Fruit fly (Drosophila melanogaster) whole organism, embryonic: Measurements from ENCODE around the gene CG10513.

Experiments used
- B-H1 ChIP-seq: fragments of 200-800 bp; sonication (Bioruptor generic); IDR thresholded peaks from 3 replicates; pipeline ENCODE4 v1.3.6; 2022; ENCODE audit warnings: missing biosample characterization, missing genetic modification characterization
- B-H2 ChIP-seq: fragments of 200-800 bp; sonication (Bioruptor generic); optimal IDR thresholded peaks from 2 replicates; lab custom pipeline; 2018; ENCODE audit warnings: missing biosample characterization, mild to moderate bottlenecking, missing genetic modification characterization
- Blimp-1 ChIP-seq: fragments of 200-800 bp; sonication (Bioruptor generic); optimal IDR thresholded peaks from 3 replicates; lab custom pipeline; 2018; ENCODE audit warnings: missing biosample characterization, missing genetic modification characterization, mild to moderate bottlenecking, moderate library complexity, missing genetic modification reagents
- CG10274 ChIP-seq: fragments of 200-800 bp; sonication (Bioruptor generic); optimal IDR thresholded peaks from 3 replicates; lab custom pipeline; 2017; ENCODE audit warnings: missing biosample characterization, mild to moderate bottlenecking, missing genetic modification characterization
- CG11456 ChIP-seq: fragments of 200-800 bp; sonication (Bioruptor generic); IDR thresholded peaks from 3 replicates; pipeline ENCODE4 v1.3.6; 2022; ENCODE audit warnings: missing biosample characterization, missing genetic modification characterization
- CG12071 ChIP-seq: fragments of 200-800 bp; sonication (Bioruptor generic); optimal IDR thresholded peaks from 3 replicates; lab custom pipeline; 2018; ENCODE audit warnings: missing biosample characterization, mild to moderate bottlenecking, missing genetic modification characterization
- CG1233 ChIP-seq: fragments of 200-800 bp; sonication (Bioruptor generic); optimal IDR thresholded peaks from 4 replicates; lab custom pipeline; 2018; ENCODE audit warnings: missing biosample characterization, mild to moderate bottlenecking, missing genetic modification characterization
- CG14050 ChIP-seq: fragments of 200-800 bp; sonication (Bioruptor generic); IDR thresholded peaks from 3 replicates; pipeline ENCODE4 v1.3.6; 2022; ENCODE audit warnings: missing biosample characterization, missing genetic modification characterization
- CG14710 ChIP-seq: fragments of 200-800 bp; sonication (Bioruptor generic); optimal IDR thresholded peaks from 3 replicates; lab custom pipeline; 2019; ENCODE audit warnings: missing biosample characterization, mild to moderate bottlenecking, missing genetic modification characterization, moderate library complexity
- CG15011 ChIP-seq: fragments of 200-800 bp; sonication (Bioruptor generic); optimal IDR thresholded peaks from 3 replicates; lab custom pipeline; 2018; ENCODE audit warnings: missing biosample characterization, mild to moderate bottlenecking, missing genetic modification characterization
- CG16813 ChIP-seq: fragments of 200-800 bp; sonication (Bioruptor generic); IDR thresholded peaks from 3 replicates; pipeline ENCODE4 v1.3.6; 2022; ENCODE audit warnings: missing biosample characterization, missing genetic modification characterization; ENCODE audit not compliant: partially characterized antibody
- CG17361 ChIP-seq: fragments of 200-800 bp; sonication (Bioruptor generic); IDR thresholded peaks from 3 replicates; pipeline ENCODE4 v1.3.6; 2022; ENCODE audit warnings: missing biosample characterization, missing genetic modification characterization
- CG18476 ChIP-seq: fragments of 200-800 bp; sonication (Bioruptor generic); optimal IDR thresholded peaks from 2 replicates; lab custom pipeline; 2016; ENCODE audit warnings: missing biosample characterization, mild to moderate bottlenecking, missing genetic modification characterization
- CG32772 ChIP-seq: fragments of 200-800 bp; sonication (Bioruptor generic); IDR thresholded peaks from 2 replicates; pipeline ENCODE4 v1.3.6; 2022; ENCODE audit warnings: missing biosample characterization, missing genetic modification characterization
- CG4854 ChIP-seq: fragments of 200-800 bp; sonication (Bioruptor generic); optimal IDR thresholded peaks from 2 replicates; lab custom pipeline; 2016; ENCODE audit warnings: missing biosample characterization, missing genetic modification characterization, inconsistent platforms
- CG6272 ChIP-seq: fragments of 200-800 bp; sonication (Bioruptor generic); IDR thresholded peaks from 2 replicates; pipeline ENCODE4 v1.3.6; 2022; ENCODE audit warnings: missing biosample characterization, missing genetic modification characterization
- CG7928 ChIP-seq: fragments of 200-800 bp; sonication (Bioruptor generic); optimal IDR thresholded peaks from 2 replicates; lab custom pipeline; 2017; ENCODE audit warnings: missing biosample characterization, mild to moderate bottlenecking, missing genetic modification characterization
- Chrac-16 ChIP-seq: fragments of 200-800 bp; sonication (Bioruptor generic); optimal IDR thresholded peaks from 3 replicates; lab custom pipeline; 2016; ENCODE audit warnings: missing biosample characterization, missing genetic modification characterization
- D ChIP-seq, 2 experiments: fragments of 200-800 bp in 1 of 2; fragments of >200 bp in 1 of 2; sonication (Bioruptor generic) in 1 of 2; optimal IDR thresholded peaks; 2 replicates in 1 of 2; 3 replicates in 1 of 2; lab custom pipeline; 2017; ENCODE audit warnings: mild to moderate bottlenecking in 1 of 2, missing biosample characterization in 1 of 2, missing genetic modification characterization in 1 of 2, missing genetic modification reagents in 1 of 2
- Dfd ChIP-seq, 2 experiments: fragments of >200 bp; optimal IDR thresholded peaks; 2 replicates each; lab custom pipeline; 2017; ENCODE audit warnings: missing biosample characterization in 2 of 2, missing genetic modification characterization in 2 of 2
- Dref ChIP-seq: fragments of 200-800 bp; sonication (Bioruptor generic); IDR thresholded peaks from 2 replicates; pipeline ENCODE4 v1.3.6; 2022; ENCODE audit warnings: missing biosample characterization, missing genetic modification characterization
- Gsc ChIP-seq: fragments of 200-800 bp; sonication (Bioruptor generic); IDR thresholded peaks from 2 replicates; pipeline ENCODE4 v1.3.6; 2022; ENCODE audit warnings: missing biosample characterization, missing genetic modification characterization
- HLH54F ChIP-seq: fragments of 200-800 bp; sonication (Bioruptor generic); optimal IDR thresholded peaks from 3 replicates; lab custom pipeline; 2016; ENCODE audit warnings: missing biosample characterization, missing genetic modification characterization
- Hey ChIP-seq: fragments of 200-800 bp; sonication (Bioruptor generic); optimal IDR thresholded peaks from 3 replicates; lab custom pipeline; 2018; ENCODE audit warnings: missing biosample characterization, mild to moderate bottlenecking, missing genetic modification characterization
- HmgD ChIP-seq: fragments of 200-800 bp; sonication (Bioruptor generic); optimal IDR thresholded peaks from 3 replicates; lab custom pipeline; 2016; ENCODE audit warnings: missing biosample characterization, missing genetic modification characterization
- Mad ChIP-seq: fragments of 200-800 bp; sonication (Bioruptor generic); optimal IDR thresholded peaks from 2 replicates; lab custom pipeline; 2016; ENCODE audit warnings: missing biosample characterization, missing genetic modification characterization
- Max ChIP-seq: fragments of 200-800 bp; sonication (Bioruptor generic); optimal IDR thresholded peaks from 2 replicates; lab custom pipeline; 2016; ENCODE audit warnings: missing biosample characterization, mild to moderate bottlenecking, missing genetic modification characterization
- NC2α ChIP-seq: fragments of 200-800 bp; sonication (Bioruptor generic); optimal IDR thresholded peaks from 2 replicates; lab custom pipeline; 2016; ENCODE audit warnings: missing biosample characterization, missing genetic modification characterization
- Stat92E ChIP-seq, 3 experiments: fragments of >200 bp in 2 of 3; fragments of 200-800 bp in 1 of 3; sonication (Bioruptor generic) in 1 of 3; optimal IDR thresholded peaks; 2 replicates each; lab custom pipeline; 2017 to 2019; ENCODE audit warnings: missing biosample characterization in 3 of 3, missing genetic modification characterization in 3 of 3, mild to moderate bottlenecking in 1 of 3, moderate library complexity in 1 of 3
- Trl ChIP-seq, 3 experiments: fragments of >200 bp in 2 of 3; fragments of 200-800 bp in 1 of 3; sonication (Bioruptor generic) in 1 of 3; optimal IDR thresholded peaks; 2 replicates in 1 of 3; 3 replicates in 2 of 3; lab custom pipeline; 2016 to 2017; ENCODE audit warnings: missing biosample characterization in 1 of 3, missing genetic modification characterization in 1 of 3
- ase ChIP-seq: fragments of 200-800 bp; sonication (Bioruptor generic); IDR thresholded peaks from 3 replicates; pipeline ENCODE4 v1.3.6; 2022; ENCODE audit warnings: missing biosample characterization, missing genetic modification characterization
- crp ChIP-seq, 2 experiments: fragments of 200-800 bp; sonication (Bioruptor generic); optimal IDR thresholded peaks; 2 replicates in 1 of 2; 3 replicates in 1 of 2; lab custom pipeline; 2017; ENCODE audit warnings: missing biosample characterization in 2 of 2, missing genetic modification characterization in 2 of 2, mild to moderate bottlenecking in 1 of 2, moderate library complexity in 1 of 2
- dmrt11E ChIP-seq: fragments of 200-800 bp; sonication (Bioruptor generic); optimal IDR thresholded peaks from 3 replicates; lab custom pipeline; 2018; ENCODE audit warnings: missing biosample characterization, mild to moderate bottlenecking, missing genetic modification characterization, moderate library complexity
- eve ChIP-seq, 2 experiments: fragments of >200 bp; optimal IDR thresholded peaks; 2 replicates each; lab custom pipeline; 2017; ENCODE audit warnings: missing biosample characterization in 2 of 2, missing genetic modification characterization in 2 of 2
- fd102C ChIP-seq: fragments of 200-800 bp; sonication (Bioruptor generic); optimal IDR thresholded peaks from 2 replicates; lab custom pipeline; 2018; ENCODE audit warnings: missing biosample characterization, mild to moderate bottlenecking, missing genetic modification characterization, moderate library complexity
- gro ChIP-seq: fragments of 200-800 bp; sonication (Bioruptor generic); optimal IDR thresholded peaks from 2 replicates; lab custom pipeline; 2016; ENCODE audit warnings: missing biosample characterization, missing genetic modification characterization
- ham ChIP-seq: fragments of 200-800 bp; sonication (Bioruptor generic); IDR thresholded peaks from 2 replicates; pipeline ENCODE4 v1.3.6; 2022; ENCODE audit warnings: missing biosample characterization, missing genetic modification characterization
- hbn ChIP-seq: fragments of 200-800 bp; sonication (Bioruptor generic); IDR thresholded peaks from 2 replicates; pipeline ENCODE4 v1.3.6; 2022; ENCODE audit warnings: missing biosample characterization, missing genetic modification characterization; ENCODE audit not compliant: partially characterized antibody
- inv ChIP-seq: fragments of 200-800 bp; sonication (Bioruptor generic); IDR thresholded peaks from 2 replicates; pipeline ENCODE4 v1.3.6; 2022; ENCODE audit warnings: missing biosample characterization, missing genetic modification characterization; ENCODE audit not compliant: partially characterized antibody
- mld ChIP-seq: fragments of 200-800 bp; sonication (Bioruptor generic); IDR thresholded peaks from 3 replicates; pipeline ENCODE4 v1.3.6; 2022; ENCODE audit warnings: missing biosample characterization, missing genetic modification characterization; ENCODE audit not compliant: partially characterized antibody
- oc ChIP-seq: fragments of 200-800 bp; sonication (Bioruptor generic); optimal IDR thresholded peaks from 2 replicates; lab custom pipeline; 2018; ENCODE audit warnings: missing biosample characterization, mild to moderate bottlenecking, missing genetic modification characterization, moderate library complexity
- onecut ChIP-seq: fragments of 200-800 bp; sonication (Bioruptor generic); IDR thresholded peaks from 2 replicates; pipeline ENCODE4 v1.3.6; 2022; ENCODE audit warnings: missing biosample characterization, missing genetic modification characterization
- prd ChIP-seq, 3 experiments: fragments of >200 bp in 2 of 3; fragments of 200-800 bp in 1 of 3; sonication (Bioruptor generic) in 1 of 3; optimal IDR thresholded peaks in 2 of 3; IDR thresholded peaks in 1 of 3; 2 replicates in 2 of 3; 3 replicates in 1 of 3; pipeline versions ENCODE4 v1.3.6 to Lab custom; 2017 to 2022; ENCODE audit warnings: missing biosample characterization in 1 of 3, missing genetic modification characterization in 1 of 3
- schlank ChIP-seq: fragments of 200-800 bp; sonication (Bioruptor generic); optimal IDR thresholded peaks from 2 replicates; lab custom pipeline; 2018; ENCODE audit warnings: missing biosample characterization, mild to moderate bottlenecking, missing genetic modification characterization
- sd ChIP-seq: fragments of 200-800 bp; sonication (Bioruptor generic); optimal IDR thresholded peaks from 3 replicates; lab custom pipeline; 2018; ENCODE audit warnings: missing biosample characterization, mild to moderate bottlenecking, missing genetic modification characterization, moderate library complexity
- so ChIP-seq: fragments of 200-800 bp; sonication (Bioruptor generic); IDR thresholded peaks from 3 replicates; pipeline ENCODE4 v1.3.6; 2022; ENCODE audit warnings: missing biosample characterization, missing genetic modification characterization
- tin ChIP-seq: fragments of 200-800 bp; sonication (Bioruptor generic); optimal IDR thresholded peaks from 3 replicates; lab custom pipeline; 2016; ENCODE audit warnings: missing biosample characterization, missing genetic modification characterization
- wek ChIP-seq: fragments of 200-800 bp; sonication (Bioruptor generic); optimal IDR thresholded peaks from 3 replicates; lab custom pipeline; 2018; ENCODE audit warnings: missing biosample characterization, mild to moderate bottlenecking, missing genetic modification characterization, moderate library complexity

The CG10513 gene

DNA sequence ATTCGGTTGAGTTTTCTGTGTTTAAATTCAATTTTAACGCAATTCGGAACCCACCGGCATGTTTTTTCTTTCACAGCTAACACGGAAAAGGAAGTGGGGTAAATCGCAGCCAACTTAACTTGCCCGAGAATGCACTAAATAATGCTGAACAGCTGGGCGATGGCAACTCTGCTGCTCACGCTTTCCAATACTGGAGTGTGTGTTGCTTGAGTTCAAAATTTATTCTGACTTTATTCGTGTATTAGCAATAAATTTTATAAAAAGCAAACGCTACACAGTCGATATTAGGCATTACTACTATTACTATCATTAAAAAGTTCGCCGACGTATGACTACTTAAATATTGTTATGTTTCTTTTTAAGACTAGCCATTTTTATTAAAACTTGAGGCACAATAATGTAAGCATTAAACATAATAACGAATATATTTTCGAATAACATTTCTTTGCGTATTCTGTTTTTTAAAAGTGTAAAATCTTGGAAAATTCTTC lies 29.6 kb downstream of the CG10513 start, which contains the start of the genes RpS27 and Nup37 (continued):
- TF ChIP-seq CG10274 (GFP tag; lab: Kevin White, UChicago): peak; percentile 96
- peak; percentile 97 for TF ChIP-seq CG14710 (tag; lab: Kevin White, UChicago)
- no peak for TF ChIP-seq mld (GFP tag; lab: Robert Waterston, UW)
- no peak for TF ChIP-seq inv
- peak; percentile 82 for TF ChIP-seq CG7928
- TF ChIP-seq oc: peak; percentile 92
- TF ChIP-seq D (optimal IDR thresholded peaks at IDR 0.05; lab: Kevin White, UChicago): no peak
- peak; percentile 96 for TF ChIP-seq D (GFP tag; optimal IDR thresholded peaks at IDR 0.05; lab: Kevin White, UChicago)
- peak; percentile 98 for TF ChIP-seq NC2α (GFP tag; lab: Kevin White, UChicago)
- TF ChIP-seq prd (optimal IDR thresholded peaks at IDR 0.05; lab: Kevin White, UChicago): no peak
- peak; percentile 91 for TF ChIP-seq prd (GFP tag; IDR thresholded peaks at IDR 0.05; lab: Robert Waterston, UW)
- TF ChIP-seq CG32772 (GFP tag; lab: Robert Waterston, UW): peak; percentile 96
- TF ChIP-seq Blimp-1 (GFP tag; lab: Kevin White, UChicago): peak; percentile 86
- peak; percentile 91 for TF ChIP-seq Chrac-16 (GFP tag; lab: Kevin White, UChicago)
- peak; percentile 93 for TF ChIP-seq CG18476 (GFP tag; lab: Kevin White, UChicago)
- peak; percentile 99 for TF ChIP-seq CG11456 (GFP tag; lab: Robert Waterston, UW)
- TF ChIP-seq ham (GFP tag; lab: Robert Waterston, UW): peak; percentile 94
- TF ChIP-seq Gsc (GFP tag; lab: Robert Waterston, UW): peak; percentile 83; the same call in 1 of the 2 replicates
- TF ChIP-seq dmrt11E (tag; lab: Kevin White, UChicago): peak; percentile 94
- TF ChIP-seq Hey (tag; lab: Kevin White, UChicago): peak; percentile 99
- TF ChIP-seq CG1233 (GFP tag; lab: Kevin White, UChicago): peak; percentile 99
- no peak for TF ChIP-seq Trl (optimal IDR thresholded peaks at IDR 0.05; lab: Kevin White, UChicago)
- TF ChIP-seq Trl (GFP tag; optimal IDR thresholded peaks at IDR 0.05; lab: Kevin White, UChicago): peak; percentile 99
- TF ChIP-seq CG6272 (GFP tag; lab: Robert Waterston, UW): peak; percentile 91
- peak; percentile 99 for TF ChIP-seq HmgD
- peak; percentile 99 for TF ChIP-seq CG12071 (GFP tag; lab: Kevin White, UChicago)
- TF ChIP-seq eve (GFP tag; optimal IDR thresholded peaks at IDR 0.05; lab: Kevin White, UChicago): no peak
- peak; percentile 98 for TF ChIP-seq Max
- TF ChIP-seq HLH54F (GFP tag; lab: Kevin White, UChicago): peak; percentile 98
- peak; percentile 99 for TF ChIP-seq CG17361 (GFP tag; lab: Robert Waterston, UW)
- TF ChIP-seq schlank: peak; percentile 99
- peak; percentile 83 for TF ChIP-seq sd
- TF ChIP-seq so: peak; percentile 95
- peak; percentile 99 for TF ChIP-seq Mad (GFP tag; lab: Kevin White, UChicago)
- TF ChIP-seq tin (GFP tag; lab: Kevin White, UChicago): peak; percentile 98
- peak; percentile 97 for TF ChIP-seq gro
- TF ChIP-seq wek (GFP tag; lab: Kevin White, UChicago): peak; percentile 97
- peak; percentile 95 for TF ChIP-seq fd102C
- TF ChIP-seq CG15011 (GFP tag; lab: Kevin White, UChicago): peak; percentile 99
- peak in 1 of 3 experiments; percentile 82 for TF ChIP-seq Stat92E (GFP tag; optimal IDR thresholded peaks at IDR 0.05; lab: Kevin White, UChicago)
- TF ChIP-seq hbn: no peak
- TF ChIP-seq Dref (GFP tag; lab: Robert Waterston, UW): peak; percentile 59
- peak; percentile 100 for TF ChIP-seq B-H2 (GFP tag; lab: Kevin White, UChicago)
- peak; percentile 97 for TF ChIP-seq onecut (GFP tag; lab: Robert Waterston, UW)
- TF ChIP-seq ase (GFP tag; lab: Robert Waterston, UW): peak; percentile 98
- TF ChIP-seq crp (GFP tag; optimal IDR thresholded peaks at IDR 0.05; lab: Kevin White, UChicago): peak; percentile 47 to 90
- TF ChIP-seq B-H1: peak; percentile 90
- TF ChIP-seq Dfd (GFP tag; optimal IDR thresholded peaks at IDR 0.05; lab: Kevin White, UChicago): no peak
- TF ChIP-seq CG16813 (GFP tag; lab: Robert Waterston, UW): peak; percentile 48; the same call in 2 of the 3 replicates
- TF ChIP-seq CG4854 (GFP tag; lab: Kevin White, UChicago): peak; percentile 98
- TF ChIP-seq CG14050 (GFP tag; lab: Robert Waterston, UW): peak; percentile 93
